Fruit fly (Drosophila melanogaster) whole organism, embryonic: Measurements from ENCODE around the gene CG12177.

Source experiments
- Asciz ChIP-seq: fragments of 200-800 bp; sonication (Bioruptor generic); optimal IDR thresholded peaks from 2 replicates; lab custom pipeline; 2017; ENCODE audit warnings: missing biosample characterization, mild to moderate bottlenecking, missing genetic modification characterization, missing genetic modification reagents
- B-H1 ChIP-seq: fragments of 200-800 bp; sonication (Bioruptor generic); IDR thresholded peaks from 3 replicates; pipeline ENCODE4 v1.3.6; 2022; ENCODE audit warnings: missing biosample characterization, missing genetic modification characterization
- Bdp1 ChIP-seq: fragments of 200-800 bp; sonication (Bioruptor generic); optimal IDR thresholded peaks from 3 replicates; lab custom pipeline; 2016; ENCODE audit warnings: missing biosample characterization, missing genetic modification characterization
- CG10147 ChIP-seq: fragments of 200-800 bp; sonication (Bioruptor generic); optimal IDR thresholded peaks from 2 replicates; lab custom pipeline; 2019; ENCODE audit warnings: missing biosample characterization, mild to moderate bottlenecking, missing genetic modification characterization, moderate library complexity
- CG11085 ChIP-seq: fragments of 200-800 bp; sonication (Bioruptor generic); IDR thresholded peaks from 2 replicates; pipeline ENCODE4 v1.3.6; 2022; ENCODE audit warnings: missing biosample characterization, missing genetic modification characterization
- CG12391 ChIP-seq: fragments of 200-800 bp; sonication (Bioruptor generic); optimal IDR thresholded peaks from 3 replicates; lab custom pipeline; 2018; ENCODE audit warnings: missing biosample characterization, mild to moderate bottlenecking, missing genetic modification characterization, moderate library complexity
- CG13894 ChIP-seq: fragments of 200-800 bp; sonication (Bioruptor generic); optimal IDR thresholded peaks from 3 replicates; lab custom pipeline; 2018; ENCODE audit warnings: missing biosample characterization, mild to moderate bottlenecking, missing genetic modification characterization, moderate library complexity
- CG1603 ChIP-seq: fragments of 200-800 bp; sonication (Bioruptor generic); optimal IDR thresholded peaks from 2 replicates; lab custom pipeline; 2019; ENCODE audit warnings: missing biosample characterization, mild to moderate bottlenecking, missing genetic modification characterization, moderate library complexity
- CG17328 ChIP-seq: fragments of 200-800 bp; sonication (Bioruptor generic); IDR thresholded peaks from 2 replicates; pipeline ENCODE4 v1.3.6; 2022; ENCODE audit warnings: missing biosample characterization, missing genetic modification characterization
- CG18262 ChIP-seq: fragments of 200-800 bp; optimal IDR thresholded peaks from 3 replicates; lab custom pipeline; 2019; ENCODE audit warnings: missing biosample characterization, mild to moderate bottlenecking, missing genetic modification characterization, moderate library complexity
- CG2116 ChIP-seq: fragments of 200-800 bp; sonication (Bioruptor generic); optimal IDR thresholded peaks from 3 replicates; lab custom pipeline; 2018; ENCODE audit warnings: missing biosample characterization, mild to moderate bottlenecking, missing genetic modification characterization
- CG2129 ChIP-seq: fragments of 200-800 bp; sonication (Bioruptor generic); IDR thresholded peaks from 2 replicates; pipeline ENCODE4 v1.3.6; 2022; ENCODE audit warnings: missing biosample characterization, missing genetic modification characterization; ENCODE audit not compliant: partially characterized antibody
- CG4617 ChIP-seq: fragments of 200-800 bp; sonication (Bioruptor generic); optimal IDR thresholded peaks from 3 replicates; lab custom pipeline; 2016; ENCODE audit warnings: missing biosample characterization, missing genetic modification characterization, borderline replicate concordance
- CG6683 ChIP-seq: fragments of 200-800 bp; sonication (Bioruptor generic); optimal IDR thresholded peaks from 2 replicates; lab custom pipeline; 2017; ENCODE audit warnings: missing biosample characterization, mild to moderate bottlenecking, missing genetic modification characterization, missing genetic modification reagents
- CG6689 ChIP-seq: fragments of 200-800 bp; sonication (Bioruptor generic); IDR thresholded peaks from 2 replicates; pipeline ENCODE4 v1.3.6; 2022; ENCODE audit warnings: missing biosample characterization, missing genetic modification characterization
- CG7357 ChIP-seq: fragments of 200-800 bp; sonication (Bioruptor generic); IDR thresholded peaks from 3 replicates; pipeline ENCODE4 v1.3.6; 2022; ENCODE audit warnings: missing biosample characterization, missing genetic modification characterization
- CG7745 ChIP-seq: fragments of 200-800 bp; sonication (Bioruptor generic); optimal IDR thresholded peaks from 2 replicates; lab custom pipeline; 2018; ENCODE audit warnings: missing biosample characterization, mild to moderate bottlenecking, missing genetic modification characterization, moderate library complexity
- CG8478 ChIP-seq: fragments of >200 bp; optimal IDR thresholded peaks from 2 replicates; lab custom pipeline; 2018
- CoRest ChIP-seq: fragments of 200-800 bp; sonication (Bioruptor generic); optimal IDR thresholded peaks from 3 replicates; lab custom pipeline; 2018; ENCODE audit warnings: missing biosample characterization, mild to moderate bottlenecking, missing genetic modification characterization, moderate library complexity
- Dip3 ChIP-seq: fragments of 200-800 bp; sonication (Bioruptor generic); optimal IDR thresholded peaks from 3 replicates; lab custom pipeline; 2016; ENCODE audit warnings: missing biosample characterization, missing genetic modification characterization
- MESR4 ChIP-seq: fragments of 200-800 bp; sonication (Bioruptor generic); optimal IDR thresholded peaks from 2 replicates; lab custom pipeline; 2018; ENCODE audit warnings: missing biosample characterization, mild to moderate bottlenecking, missing genetic modification characterization, moderate library complexity
- Med ChIP-seq: fragments of 200-800 bp; sonication (Bioruptor generic); peaks from one replicate; lab custom pipeline; 2016; ENCODE audit warnings: missing biosample characterization, missing genetic modification characterization, mild to moderate bottlenecking, inconsistent platforms, moderate library complexity
- Nf-YA ChIP-seq: fragments of 200-800 bp; sonication (Bioruptor generic); IDR thresholded peaks from 2 replicates; pipeline ENCODE4 v1.3.6; 2022; ENCODE audit warnings: missing biosample characterization, missing genetic modification characterization
- Poxn ChIP-seq: fragments of 200-800 bp; sonication (Bioruptor generic); IDR thresholded peaks from 2 replicates; pipeline ENCODE4 v1.3.6; 2022; ENCODE audit warnings: missing biosample characterization, missing genetic modification characterization
- Rx ChIP-seq: fragments of 200-800 bp; sonication (Bioruptor generic); IDR thresholded peaks from 2 replicates; pipeline ENCODE4 v1.3.6; 2022; ENCODE audit warnings: missing biosample characterization, missing genetic modification characterization
- Sry-δ ChIP-seq: fragments of 200-800 bp; sonication (Bioruptor generic); optimal IDR thresholded peaks from 2 replicates; lab custom pipeline; 2016; ENCODE audit warnings: missing biosample characterization, missing genetic modification characterization
- YL-1 ChIP-seq: fragments of 200-800 bp; sonication (Bioruptor generic); optimal IDR thresholded peaks from 3 replicates; lab custom pipeline; 2017; ENCODE audit warnings: missing biosample characterization, mild to moderate bottlenecking, missing genetic modification characterization
- ap ChIP-seq: fragments of 200-800 bp; sonication (Bioruptor generic); IDR thresholded peaks from 2 replicates; pipeline ENCODE4 v1.3.6; 2022; ENCODE audit warnings: missing biosample characterization, missing genetic modification characterization
- bab2 ChIP-seq: fragments of 200-800 bp; sonication (Bioruptor generic); optimal IDR thresholded peaks from 2 replicates; lab custom pipeline; 2016; ENCODE audit warnings: missing biosample characterization, missing genetic modification characterization
- bcd ChIP-seq: fragments of 200-800 bp; sonication (Bioruptor generic); optimal IDR thresholded peaks from 2 replicates; lab custom pipeline; 2017; ENCODE audit warnings: missing biosample characterization, mild to moderate bottlenecking, missing genetic modification characterization
- bigmax ChIP-seq: fragments of 200-800 bp; sonication (Bioruptor generic); optimal IDR thresholded peaks from 2 replicates; lab custom pipeline; 2018; ENCODE audit warnings: missing biosample characterization, mild to moderate bottlenecking, missing genetic modification characterization
- cas ChIP-seq: fragments of 200-800 bp; sonication (Bioruptor generic); IDR thresholded peaks from 2 replicates; pipeline ENCODE4 v1.3.6; 2022; ENCODE audit warnings: missing biosample characterization, missing genetic modification characterization
- chm ChIP-seq: fragments of 200-800 bp; sonication (Bioruptor generic); IDR thresholded peaks from 2 replicates; pipeline ENCODE4 v1.3.6; 2022; ENCODE audit warnings: missing biosample characterization, missing genetic modification characterization
- esg ChIP-seq: fragments of 200-800 bp; sonication (Bioruptor generic); conservative IDR thresholded peaks from 2 replicates; pipeline ENCODE4 v1.3.6; 2022; ENCODE audit warnings: missing biosample characterization, missing genetic modification characterization
- ftz-f1 ChIP-seq: fragments of 200-800 bp; sonication (Bioruptor generic); optimal IDR thresholded peaks from 2 replicates; lab custom pipeline; 2016; ENCODE audit warnings: missing biosample characterization, missing genetic modification characterization
- gcm ChIP-seq: fragments of 200-800 bp; sonication (Bioruptor generic); optimal IDR thresholded peaks from 2 replicates; lab custom pipeline; 2019; ENCODE audit warnings: missing biosample characterization, mild to moderate bottlenecking, missing genetic modification characterization, moderate library complexity
- gfzf ChIP-seq: fragments of 200-800 bp; sonication (Bioruptor generic); optimal IDR thresholded peaks from 2 replicates; lab custom pipeline; 2016; ENCODE audit warnings: missing biosample characterization, mild to moderate bottlenecking, missing genetic modification characterization, moderate library complexity
- jigr1 ChIP-seq: fragments of 200-800 bp; sonication (Bioruptor generic); IDR thresholded peaks from 3 replicates; pipeline ENCODE4 v1.3.6; 2022; ENCODE audit warnings: missing biosample characterization, missing genetic modification characterization
- ken ChIP-seq: fragments of 200-800 bp; sonication (Bioruptor generic); IDR thresholded peaks from 3 replicates; pipeline ENCODE4 v1.3.6; 2022; ENCODE audit warnings: missing biosample characterization, missing genetic modification characterization
- lbe ChIP-seq: fragments of 200-800 bp; sonication (Bioruptor generic); optimal IDR thresholded peaks from 2 replicates; lab custom pipeline; 2016; ENCODE audit warnings: missing biosample characterization, mild to moderate bottlenecking, missing genetic modification characterization
- org-1 ChIP-seq: fragments of 200-800 bp; sonication (Bioruptor generic); optimal IDR thresholded peaks from 2 replicates; lab custom pipeline; 2017; ENCODE audit warnings: missing biosample characterization, missing genetic modification characterization
- psq ChIP-seq: fragments of 200-800 bp; sonication (Bioruptor generic); optimal IDR thresholded peaks from 2 replicates; lab custom pipeline; 2017; ENCODE audit warnings: missing biosample characterization, missing genetic modification characterization
- rib ChIP-seq: fragments of 200-800 bp; sonication (Bioruptor generic); IDR thresholded peaks from 2 replicates; pipeline ENCODE4 v1.3.6; 2022; ENCODE audit warnings: missing biosample characterization, missing genetic modification characterization
- sim ChIP-seq: fragments of 200-800 bp; sonication (Bioruptor generic); IDR thresholded peaks from 2 replicates; pipeline ENCODE4 v1.3.6; 2022; ENCODE audit warnings: missing biosample characterization, missing genetic modification characterization
- slbo ChIP-seq: fragments of 200-800 bp; sonication (Bioruptor generic); IDR thresholded peaks from 2 replicates; pipeline ENCODE4 v1.3.6; 2022; ENCODE audit warnings: missing biosample characterization, missing genetic modification characterization
- sug ChIP-seq: fragments of 200-800 bp; optimal IDR thresholded peaks from 2 replicates; lab custom pipeline; 2019; ENCODE audit warnings: missing biosample characterization, mild to moderate bottlenecking, missing genetic modification characterization, moderate library complexity
- trem ChIP-seq: fragments of 200-800 bp; optimal IDR thresholded peaks from 3 replicates; lab custom pipeline; 2019; ENCODE audit warnings: missing biosample characterization, mild to moderate bottlenecking, missing genetic modification characterization, moderate library complexity
- unc-4 ChIP-seq: fragments of 200-800 bp; sonication (Bioruptor generic); IDR thresholded peaks from 2 replicates; pipeline ENCODE4 v1.3.6; 2022; ENCODE audit warnings: missing biosample characterization, missing genetic modification characterization; ENCODE audit not compliant: partially characterized antibody
- unpg ChIP-seq: fragments of 200-800 bp; sonication (Bioruptor generic); optimal IDR thresholded peaks from 3 replicates; lab custom pipeline; 2018; ENCODE audit warnings: missing biosample characterization, mild to moderate bottlenecking, missing genetic modification characterization, moderate library complexity
- z ChIP-seq: fragments of 200-800 bp; sonication (Bioruptor generic); IDR thresholded peaks from 3 replicates; pipeline ENCODE4 v1.3.6; 2022; ENCODE audit warnings: missing biosample characterization, missing genetic modification characterization

CG12177 gene

dm6 chrX:13639998-13640691, 40.2 kb downstream of the CG12177 start (continued):
- TF ChIP-seq unc-4 (GFP tag; lab: Robert Waterston, UW) (0 out of 2 replicates have a peak, but pooled peaks have one; percentile 35), Asciz (GFP tag; lab: Kevin White, UChicago) (peak; percentile 99), CG8478 (lab: Kevin White, UChicago) (no peak), B-H1 (GFP tag; lab: Robert Waterston, UW) (peak; percentile 99), cas (GFP tag; lab: Robert Waterston, UW) (peak; percentile 97), CG6689 (GFP tag; lab: Robert Waterston, UW) (peak; percentile 99), jigr1 (GFP tag; lab: Robert Waterston, UW) (peak; percentile 98), ftz-f1 (GFP tag; lab: Kevin White, UChicago) (peak; percentile 82), gcm (GFP tag; lab: Kevin White, UChicago) (peak; percentile 98), CG10147 (GFP tag; lab: Kevin White, UChicago) (peak; percentile 96), CG6683 (GFP tag; lab: Kevin White, UChicago) (peak; percentile 97), CG2129 (GFP tag; lab: Robert Waterston, UW) (no peak), Rx (peak; percentile 99), CG7357 (GFP tag; lab: Robert Waterston, UW) (peak; percentile 96), CG17328 (GFP tag; lab: Robert Waterston, UW) (peak; percentile 99), trem (peak; percentile 94), CG13894 (tag; lab: Kevin White, UChicago) (peak; percentile 96), YL-1 (GFP tag; lab: Kevin White, UChicago) (peak; percentile 96), bigmax (GFP tag; lab: Kevin White, UChicago) (peak; percentile 77), slbo (GFP tag; lab: Robert Waterston, UW) (peak; percentile 99), bab2 (GFP tag; lab: Kevin White, UChicago) (peak; percentile 99), ken (peak; percentile 99), ap (GFP tag; lab: Robert Waterston, UW) (peak; percentile 98), CG4617 (peak; percentile 97), CG2116 (GFP tag; lab: Kevin White, UChicago) (peak; percentile 85), rib (GFP tag; lab: Robert Waterston, UW) (peak; percentile 98), Nf-YA (GFP tag; lab: Robert Waterston, UW) (peak; percentile 98), gfzf (peak; percentile 26), chm (GFP tag; lab: Robert Waterston, UW) (peak; percentile 99), lbe (GFP tag; lab: Kevin White, UChicago) (peak; percentile 84), sug (tag; lab: Kevin White, UChicago) (peak; percentile 95), CG1603 (peak; percentile 99), Med (peak; percentile 100), CoRest (peak; percentile 98), MESR4 (GFP tag; lab: Kevin White, UChicago) (peak; percentile 74), psq (GFP tag; lab: Kevin White, UChicago) (peak; percentile 92), Poxn (GFP tag; lab: Robert Waterston, UW) (peak; percentile 94), esg (GFP tag; lab: Robert Waterston, UW) (peak; percentile 98), org-1 (peak; percentile 99), CG18262 (tag; lab: Kevin White, UChicago) (peak; percentile 99), z (GFP tag; lab: Robert Waterston, UW) (peak; percentile 82), CG11085 (GFP tag; lab: Robert Waterston, UW) (peak; percentile 98), CG7745 (tag; lab: Kevin White, UChicago) (peak; percentile 74), sim (GFP tag; lab: Robert Waterston, UW) (peak; percentile 98), bcd (GFP tag; lab: Kevin White, UChicago) (peak; percentile 98), CG12391 (tag; lab: Kevin White, UChicago) (peak; percentile 99), Dip3 (GFP tag; lab: Kevin White, UChicago) (peak; percentile 98), Bdp1 (GFP tag; lab: Kevin White, UChicago) (peak; percentile 93), Sry-δ (peak; percentile 77), unpg (peak; percentile 99)
